Worm (Caenorhabditis elegans) whole organism, L3 larva: ENCODE results near the gene srh-217.

Experiments used
- ama-1 ChIP-seq: fragments of 150-350 bp; optimal IDR thresholded peaks from 2 replicates; lab custom pipeline; 2018
- elt-1 ChIP-seq: fragments of 150-350 bp; optimal IDR thresholded peaks from 2 replicates; lab custom pipeline; 2014; ENCODE audit warnings: missing biosample characterization, missing genetic modification characterization
- elt-3 ChIP-seq, 3 experiments: fragments of 150-350 bp in 1 of 3; sonication (generic microtip) in 2 of 3; optimal IDR thresholded peaks; 2 replicates in 2 of 3; 4 replicates in 1 of 3; lab custom pipeline; 2014 to 2017; ENCODE audit warnings: missing biosample characterization in 3 of 3, missing genetic modification characterization in 3 of 3
- lin-15B ChIP-seq: fragments of 150-350 bp; optimal IDR thresholded peaks from 2 replicates; lab custom pipeline; 2014; ENCODE audit warnings: missing biosample characterization, missing genetic modification characterization
- lsy-12 ChIP-seq: sonication (generic microtip); optimal IDR thresholded peaks from 2 replicates; lab custom pipeline; 2016; ENCODE audit warnings: mild to moderate bottlenecking, missing genetic modification characterization, missing compliant biosample characterization
- mdl-1 ChIP-seq: fragments of 150-350 bp; optimal IDR thresholded peaks from 2 replicates; lab custom pipeline; 2014; ENCODE audit warnings: missing biosample characterization, missing genetic modification characterization
- nfya-1 ChIP-seq: sonication (generic microtip); optimal IDR thresholded peaks from 2 replicates; lab custom pipeline; 2017; ENCODE audit warnings: missing genetic modification characterization, mild to moderate bottlenecking, missing compliant biosample characterization, antibody characterized with exemption, moderate library complexity; ENCODE audit not compliant: insufficient read depth
- nhr-237 ChIP-seq: fragments of 150-350 bp; optimal IDR thresholded peaks from 2 replicates; lab custom pipeline; 2014; ENCODE audit warnings: missing biosample characterization, missing genetic modification characterization
- nhr-28 ChIP-seq: fragments of 150-350 bp; optimal IDR thresholded peaks from 2 replicates; lab custom pipeline; 2014; ENCODE audit warnings: missing biosample characterization, missing genetic modification characterization
- nhr-77 ChIP-seq: fragments of 150-350 bp; optimal IDR thresholded peaks from 2 replicates; lab custom pipeline; 2014; ENCODE audit warnings: missing biosample characterization, missing genetic modification characterization
- pha-4 ChIP-seq: fragments of 150-350 bp; optimal IDR thresholded peaks from 2 replicates; lab custom pipeline; 2014; ENCODE audit warnings: missing biosample characterization, missing genetic modification reagents, missing genetic modification characterization
- tbx-2 ChIP-seq: sonication (generic microtip); optimal IDR thresholded peaks from 2 replicates; lab custom pipeline; 2016; ENCODE audit warnings: mild to moderate bottlenecking, missing genetic modification characterization, missing compliant biosample characterization

- TF ChIP-seq lin-15B (tag; lab: Kevin White, UChicago) (no peak), tbx-2 (tag; lab: Kevin White, UChicago) (no peak), mdl-1 (tag; lab: Kevin White, UChicago) (no peak), nhr-237 (tag; lab: Kevin White, UChicago) (no peak), elt-1 (no peak), nhr-77 (no peak), nhr-28 (tag; lab: Kevin White, UChicago) (no peak), pha-4 (no peak), ama-1 (lab: Kevin White, UChicago) (no peak), lsy-12 (tag; lab: Kevin White, UChicago) (no peak), nfya-1 (no peak), elt-3 (tag; optimal IDR thresholded peaks at IDR 0.05; lab: Kevin White, UChicago) (no peak)
Observed at ce11 chrV:20151855-20152254, 43.5 kb downstream of the srh-217 start.
